Worm (Caenorhabditis elegans) whole organism, L2 larva: ENCODE measurements around the gene hars-1.

ENCODE experiments used
- aly-2 ChIP-seq: fragments of 150-350 bp; optimal IDR thresholded peaks from 2 replicates; lab custom pipeline; 2014; ENCODE audit warnings: missing biosample characterization, missing genetic modification characterization
- ceh-16 ChIP-seq: fragments of 150-350 bp; optimal IDR thresholded peaks from 2 replicates; lab custom pipeline; 2014; ENCODE audit warnings: missing biosample characterization, missing genetic modification characterization
- elt-1 ChIP-seq: fragments of 150-350 bp; optimal IDR thresholded peaks from 2 replicates; lab custom pipeline; 2014; ENCODE audit warnings: missing biosample characterization, missing genetic modification characterization
- elt-3 ChIP-seq: sonication (generic microtip); optimal IDR thresholded peaks from 2 replicates; lab custom pipeline; 2017; ENCODE audit warnings: missing biosample characterization, missing genetic modification characterization
- fos-1 ChIP-seq: fragments of 150-350 bp; optimal IDR thresholded peaks from 2 replicates; lab custom pipeline; 2014; ENCODE audit warnings: missing biosample characterization, missing genetic modification characterization
- mab-5 ChIP-seq: fragments of 150-350 bp; optimal IDR thresholded peaks from 2 replicates; lab custom pipeline; 2014; ENCODE audit warnings: missing biosample characterization, missing genetic modification characterization
- mbf-1 ChIP-seq: sonication (generic microtip); optimal IDR thresholded peaks from 2 replicates; lab custom pipeline; 2017; ENCODE audit warnings: missing biosample characterization, missing genetic modification characterization
- mdl-1 ChIP-seq, 2 experiments: fragments of 150-350 bp in 1 of 2; sonication (generic microtip) in 1 of 2; optimal IDR thresholded peaks; 2 replicates each; lab custom pipeline; 2017; ENCODE audit warnings: missing biosample characterization in 2 of 2, missing genetic modification characterization in 2 of 2
- nhr-11 ChIP-seq: fragments of 150-350 bp; optimal IDR thresholded peaks from 2 replicates; lab custom pipeline; 2014; ENCODE audit warnings: missing biosample characterization, missing genetic modification characterization
- sem-4 ChIP-seq: fragments of 150-350 bp; optimal IDR thresholded peaks from 2 replicates; lab custom pipeline; 2014; ENCODE audit warnings: missing biosample characterization, missing genetic modification reagents, missing genetic modification characterization
- unc-62 ChIP-seq: fragments of 150-350 bp; optimal IDR thresholded peaks from 2 replicates; lab custom pipeline; 2014; ENCODE audit warnings: missing biosample characterization, missing genetic modification reagents, missing genetic modification characterization
- ztf-11 ChIP-seq: sonication (generic microtip); optimal IDR thresholded peaks from 2 replicates; lab custom pipeline; 2017; ENCODE audit warnings: missing biosample characterization, missing genetic modification characterization
- ztf-4 ChIP-seq: fragments of 150-350 bp; optimal IDR thresholded peaks from 2 replicates; lab custom pipeline; 2014; ENCODE audit warnings: missing biosample characterization, missing genetic modification characterization

- TF ChIP-seq ztf-4 (tag; lab: Kevin White, UChicago) (no peak), unc-62 (no peak), mdl-1 (tag; optimal IDR thresholded peaks at IDR 0.05; lab: Kevin White, UChicago) (no peak), mbf-1 (tag; lab: Kevin White, UChicago) (no peak), elt-1 (tag; lab: Kevin White, UChicago) (no peak), nhr-11 (tag; lab: Kevin White, UChicago) (no peak), elt-3 (no peak), ztf-11 (no peak), ceh-16 (tag; lab: Kevin White, UChicago) (no peak), fos-1 (tag; lab: Kevin White, UChicago) (no peak), aly-2 (no peak), sem-4 (tag; lab: Kevin White, UChicago) (no peak), mab-5 (no peak)
Measured at ce11 chrIV:10909206-10909605, 50.4 kb downstream of the hars-1 start, which contains the start of gene ZK596.2.
